Fruit fly (Drosophila melanogaster) whole organism, prepupa: ENCODE measurements around the gene Ref1.

ENCODE experiments used
- CG8319 ChIP-seq: fragments of 200-800 bp; sonication (Bioruptor generic); optimal IDR thresholded peaks from 3 replicates; lab custom pipeline; 2016; ENCODE audit warnings: missing biosample characterization, missing genetic modification characterization
- net ChIP-seq: fragments of 200-800 bp; sonication (Bioruptor generic); optimal IDR thresholded peaks from 3 replicates; lab custom pipeline; 2016; ENCODE audit warnings: missing biosample characterization, missing genetic modification characterization

- TF ChIP-seq net (GFP tag; lab: Kevin White, UChicago), result no peak
- TF ChIP-seq CG8319 (GFP tag; lab: Kevin White, UChicago), result no peak
These were observed 39.3 kb downstream of the Ref1 start for dm6 chr3R:7040894-7041293.
